Worm (Caenorhabditis elegans) whole organism, early embryonic: Measurements from ENCODE around the gene H09F14.1.

Experiments
- aly-1 ChIP-seq: sonication (generic microtip); optimal IDR thresholded peaks from 2 replicates; lab custom pipeline; 2016; ENCODE audit warnings: missing genetic modification characterization, missing compliant biosample characterization
- ama-1 ChIP-seq: fragments of 150-350 bp; optimal IDR thresholded peaks from 2 replicates; lab custom pipeline; 2014
- ceh-13 ChIP-seq: fragments of 200-800 bp; sonication (Bioruptor generic); optimal IDR thresholded peaks from 2 replicates; lab custom pipeline; 2018; ENCODE audit warnings: mild to moderate bottlenecking, missing genetic modification characterization, missing compliant biosample characterization
- ceh-36 ChIP-seq: sonication (generic microtip); optimal IDR thresholded peaks from 2 replicates; lab custom pipeline; 2016; ENCODE audit warnings: missing genetic modification characterization, inconsistent platforms, missing compliant biosample characterization
- hmg-4 ChIP-seq: fragments of 200-800 bp; sonication (Bioruptor generic); optimal IDR thresholded peaks from 2 replicates; lab custom pipeline; 2018; ENCODE audit warnings: mild to moderate bottlenecking, missing genetic modification characterization, missing compliant biosample characterization
- hnd-1 ChIP-seq: sonication (generic microtip); optimal IDR thresholded peaks from 2 replicates; lab custom pipeline; 2016; ENCODE audit warnings: missing genetic modification characterization, missing compliant biosample characterization
- tra-4 ChIP-seq: sonication (generic microtip); optimal IDR thresholded peaks from 2 replicates; lab custom pipeline; 2017; ENCODE audit warnings: missing genetic modification characterization, missing compliant biosample characterization

DNA sequence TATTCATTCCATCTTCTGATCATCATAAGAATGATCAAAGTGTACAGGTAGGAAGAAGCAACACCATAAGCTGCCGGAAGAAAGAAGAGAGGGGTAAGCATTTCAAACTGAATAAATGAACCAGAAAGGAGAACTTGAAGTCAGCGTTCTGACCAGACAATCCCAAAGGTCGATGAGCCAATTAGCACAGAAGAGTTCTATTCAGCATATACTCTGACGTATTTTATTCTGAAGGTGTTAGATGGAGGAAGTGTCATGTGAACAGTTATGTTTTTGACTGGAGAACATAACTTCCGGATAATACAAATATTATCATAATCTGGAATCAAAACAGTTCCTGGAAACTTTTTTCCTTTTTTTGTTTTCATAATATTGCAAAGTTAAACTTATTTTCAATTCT, 26.7 kb downstream of the H09F14.1 start, which contains the start of gene srg-32:
- no peak for TF ChIP-seq ceh-36 (tag; lab: Kevin White, UChicago)
- TF ChIP-seq ceh-13 = no peak
- no peak for TF ChIP-seq ama-1 (lab: Kevin White, UChicago)
- no peak for TF ChIP-seq tra-4 (tag; lab: Kevin White, UChicago)
- TF ChIP-seq hnd-1 (tag; lab: Kevin White, UChicago) = no peak
- no peak for TF ChIP-seq aly-1 (tag; lab: Kevin White, UChicago)
- TF ChIP-seq hmg-4 (GFP tag; lab: Kevin White, UChicago) = no peak
